Worm (Caenorhabditis elegans) whole organism, L3 larva: ENCODE measurements around the gene srx-114.

ENCODE experiments used
- nhr-25 ChIP-seq: sonication (generic microtip); optimal IDR thresholded peaks from 2 replicates; lab custom pipeline; 2017; ENCODE audit warnings: missing biosample characterization, missing genetic modification characterization
- tbx-2 ChIP-seq: sonication (generic microtip); optimal IDR thresholded peaks from 2 replicates; lab custom pipeline; 2016; ENCODE audit warnings: mild to moderate bottlenecking, missing genetic modification characterization, missing compliant biosample characterization

DNA sequence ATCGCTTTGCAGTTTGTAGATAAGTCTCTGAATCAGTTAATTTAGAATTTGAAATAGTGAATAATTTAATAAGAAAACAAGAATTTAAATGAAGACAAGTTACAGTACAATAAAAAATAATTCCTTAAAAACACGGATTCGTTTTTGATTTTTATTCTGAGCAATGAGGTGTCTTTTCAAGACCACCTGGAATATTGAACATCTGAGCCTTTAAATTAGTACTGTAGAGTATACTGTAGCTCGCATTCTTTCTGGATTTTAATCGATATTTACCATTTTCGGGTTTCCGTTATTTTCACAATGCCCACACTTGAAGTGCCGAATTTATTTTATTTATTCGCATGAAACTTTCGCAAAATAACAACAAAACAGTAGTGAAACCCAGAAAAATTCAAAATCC is 9.1 kb downstream of the srx-114 start, which contains the start of gene F07F6.7:
- no peak for TF ChIP-seq tbx-2 (tag; lab: Kevin White, UChicago)
- no peak for TF ChIP-seq nhr-25 (tag; lab: Kevin White, UChicago)
